Fruit fly (Drosophila melanogaster) whole organism, embryonic: Measurements from ENCODE around the gene CG2955.

ENCODE experiments used
- BEAF-32 ChIP-seq: fragments of 200-800 bp; sonication (Bioruptor generic); optimal IDR thresholded peaks from 3 replicates; lab custom pipeline; 2017; ENCODE audit warnings: missing biosample characterization, missing genetic modification characterization, mild to moderate bottlenecking, moderate library complexity, missing genetic modification reagents
- Bdp1 ChIP-seq: fragments of 200-800 bp; sonication (Bioruptor generic); optimal IDR thresholded peaks from 3 replicates; lab custom pipeline; 2016; ENCODE audit warnings: missing biosample characterization, missing genetic modification characterization
- CG10147 ChIP-seq: fragments of 200-800 bp; sonication (Bioruptor generic); optimal IDR thresholded peaks from 2 replicates; lab custom pipeline; 2019; ENCODE audit warnings: missing biosample characterization, mild to moderate bottlenecking, missing genetic modification characterization, moderate library complexity
- CG10321 ChIP-seq: fragments of 200-800 bp; sonication (Bioruptor generic); IDR thresholded peaks from 2 replicates; pipeline ENCODE4 v1.3.6; 2022; ENCODE audit warnings: missing biosample characterization, missing genetic modification characterization
- CG10654 ChIP-seq: fragments of 200-800 bp; sonication (Bioruptor generic); optimal IDR thresholded peaks from 2 replicates; lab custom pipeline; 2016; ENCODE audit warnings: missing biosample characterization, missing genetic modification characterization
- CG12155 ChIP-seq: fragments of 200-800 bp; sonication (Bioruptor generic); optimal IDR thresholded peaks from 3 replicates; lab custom pipeline; 2016; ENCODE audit warnings: missing biosample characterization, missing genetic modification characterization
- CG12299 ChIP-seq: fragments of 200-800 bp; sonication (Bioruptor generic); optimal IDR thresholded peaks from 2 replicates; lab custom pipeline; 2018; ENCODE audit warnings: missing biosample characterization, mild to moderate bottlenecking, missing genetic modification characterization
- CG12391 ChIP-seq: fragments of 200-800 bp; sonication (Bioruptor generic); optimal IDR thresholded peaks from 3 replicates; lab custom pipeline; 2018; ENCODE audit warnings: missing biosample characterization, mild to moderate bottlenecking, missing genetic modification characterization, moderate library complexity
- CG12744 ChIP-seq: fragments of 200-800 bp; sonication (Bioruptor generic); optimal IDR thresholded peaks from 2 replicates; lab custom pipeline; 2016; ENCODE audit warnings: missing biosample characterization, missing genetic modification characterization
- CG2202 ChIP-seq: fragments of 200-800 bp; sonication (Bioruptor generic); optimal IDR thresholded peaks from 2 replicates; lab custom pipeline; 2018; ENCODE audit warnings: missing biosample characterization, mild to moderate bottlenecking, missing genetic modification characterization
- CG30020 ChIP-seq: fragments of 200-800 bp; optimal IDR thresholded peaks from 2 replicates; lab custom pipeline; 2019; ENCODE audit warnings: missing biosample characterization, mild to moderate bottlenecking, missing genetic modification characterization, moderate library complexity
- CG30431 ChIP-seq: fragments of 200-800 bp; sonication (Bioruptor generic); optimal IDR thresholded peaks from 2 replicates; lab custom pipeline; 2017; ENCODE audit warnings: missing biosample characterization, missing genetic modification characterization
- CG3726 ChIP-seq: fragments of 200-800 bp; sonication (Bioruptor generic); IDR thresholded peaks from 3 replicates; pipeline ENCODE4, ENCODE4 v1.3.6; 2022; ENCODE audit warnings: missing biosample characterization, missing genetic modification characterization
- CG6791 ChIP-seq: fragments of 200-800 bp; sonication (Bioruptor generic); IDR thresholded peaks from 3 replicates; pipeline ENCODE4 v1.3.6; 2022; ENCODE audit warnings: missing biosample characterization, missing genetic modification characterization; ENCODE audit not compliant: partially characterized antibody
- CTCF ChIP-seq: fragments of 200-800 bp; sonication (Bioruptor generic); optimal IDR thresholded peaks from 2 replicates; lab custom pipeline; 2017; ENCODE audit warnings: missing biosample characterization, mild to moderate bottlenecking, missing genetic modification characterization, moderate library complexity
- Doc2 ChIP-seq: fragments of 200-800 bp; sonication (Bioruptor generic); IDR thresholded peaks from 2 replicates; pipeline ENCODE4 v1.3.6; 2022; ENCODE audit warnings: missing biosample characterization, missing genetic modification characterization
- E2f1 ChIP-seq: fragments of 200-800 bp; sonication (Bioruptor generic); IDR thresholded peaks from 2 replicates; pipeline ENCODE4 v1.3.6; 2022; ENCODE audit warnings: missing biosample characterization, missing genetic modification characterization
- Ets65A ChIP-seq: fragments of 200-800 bp; sonication (Bioruptor generic); peaks from one replicate; lab custom pipeline; 2016; ENCODE audit warnings: missing biosample characterization, missing genetic modification characterization
- Fer1 ChIP-seq: fragments of 200-800 bp; sonication (Bioruptor generic); optimal IDR thresholded peaks from 2 replicates; lab custom pipeline; 2017; ENCODE audit warnings: missing biosample characterization, mild to moderate bottlenecking, missing genetic modification characterization
- Fer3 ChIP-seq: fragments of 200-800 bp; sonication (Bioruptor generic); optimal IDR thresholded peaks from 2 replicates; lab custom pipeline; 2018; ENCODE audit warnings: missing biosample characterization, mild to moderate bottlenecking, missing genetic modification characterization, moderate library complexity
- GATAe ChIP-seq: fragments of 200-800 bp; sonication (Bioruptor generic); conservative IDR thresholded peaks from 2 replicates; pipeline ENCODE4 v1.3.6; 2022; ENCODE audit warnings: missing biosample characterization, missing genetic modification characterization
- Gug ChIP-seq: fragments of 200-800 bp; sonication (Bioruptor generic); IDR thresholded peaks from 4 replicates; pipeline ENCODE4 v1.3.6; 2022; ENCODE audit warnings: missing biosample characterization, missing genetic modification characterization
- Lpt ChIP-seq: fragments of >200 bp; optimal IDR thresholded peaks from 2 replicates; lab custom pipeline; 2018; ENCODE audit warnings: missing biosample characterization, missing genetic modification characterization
- Med ChIP-seq: fragments of 200-800 bp; sonication (Bioruptor generic); peaks from one replicate; lab custom pipeline; 2016; ENCODE audit warnings: missing biosample characterization, missing genetic modification characterization, mild to moderate bottlenecking, inconsistent platforms, moderate library complexity
- Oaz ChIP-seq: fragments of 200-800 bp; sonication (Bioruptor generic); IDR thresholded peaks from 2 replicates; pipeline ENCODE4 v1.3.6; 2022; ENCODE audit warnings: missing biosample characterization, missing genetic modification characterization
- Opbp ChIP-seq: fragments of 200-800 bp; sonication (Bioruptor generic); IDR thresholded peaks from 3 replicates; pipeline ENCODE4 v1.3.6; 2022; ENCODE audit warnings: missing biosample characterization, missing genetic modification characterization; ENCODE audit not compliant: partially characterized antibody
- Rfx ChIP-seq: fragments of 200-800 bp; sonication (Bioruptor generic); IDR thresholded peaks from 2 replicates; pipeline ENCODE4 v1.3.6; 2022; ENCODE audit warnings: missing biosample characterization, missing genetic modification characterization
- Scr ChIP-seq: fragments of 200-800 bp; sonication (Bioruptor generic); IDR thresholded peaks from 2 replicates; pipeline ENCODE4 v1.3.6; 2022; ENCODE audit warnings: missing biosample characterization, missing genetic modification characterization; ENCODE audit not compliant: partially characterized antibody
- Sin3A ChIP-seq: fragments of >200 bp; optimal IDR thresholded peaks from 2 replicates; lab custom pipeline; 2018
- ase ChIP-seq: fragments of 200-800 bp; sonication (Bioruptor generic); IDR thresholded peaks from 3 replicates; pipeline ENCODE4 v1.3.6; 2022; ENCODE audit warnings: missing biosample characterization, missing genetic modification characterization
- ash1 ChIP-seq: fragments of 200-800 bp; sonication (Bioruptor generic); optimal IDR thresholded peaks from 2 replicates; lab custom pipeline; 2018; ENCODE audit warnings: missing biosample characterization, mild to moderate bottlenecking, missing genetic modification characterization
- chif ChIP-seq, 2 experiments: fragments of 200-800 bp; sonication (Bioruptor generic); optimal IDR thresholded peaks; 3 replicates each; lab custom pipeline; 2016; ENCODE audit warnings: missing biosample characterization in 2 of 2, missing genetic modification characterization in 2 of 2
- dimm ChIP-seq: fragments of 200-800 bp; sonication (Bioruptor generic); IDR thresholded peaks from 2 replicates; pipeline ENCODE4 v1.3.6; 2022; ENCODE audit warnings: missing biosample characterization, missing genetic modification characterization
- exex ChIP-seq: fragments of 200-800 bp; sonication (Bioruptor generic); optimal IDR thresholded peaks from 4 replicates; lab custom pipeline; 2018; ENCODE audit warnings: missing biosample characterization, mild to moderate bottlenecking, missing genetic modification characterization, moderate library complexity
- ftz-f1 ChIP-seq: fragments of 200-800 bp; sonication (Bioruptor generic); optimal IDR thresholded peaks from 2 replicates; lab custom pipeline; 2016; ENCODE audit warnings: missing biosample characterization, missing genetic modification characterization
- gem ChIP-seq: fragments of 200-800 bp; sonication (Bioruptor generic); optimal IDR thresholded peaks from 2 replicates; lab custom pipeline; 2019; ENCODE audit warnings: missing biosample characterization, mild to moderate bottlenecking, missing genetic modification characterization, moderate library complexity
- grn ChIP-seq: fragments of 200-800 bp; sonication (Bioruptor generic); optimal IDR thresholded peaks from 3 replicates; lab custom pipeline; 2017; ENCODE audit warnings: missing biosample characterization, missing genetic modification characterization
- hbn ChIP-seq: fragments of 200-800 bp; sonication (Bioruptor generic); IDR thresholded peaks from 2 replicates; pipeline ENCODE4 v1.3.6; 2022; ENCODE audit warnings: missing biosample characterization, missing genetic modification characterization; ENCODE audit not compliant: partially characterized antibody
- her ChIP-seq: fragments of 200-800 bp; sonication (Bioruptor generic); optimal IDR thresholded peaks from 2 replicates; lab custom pipeline; 2016; ENCODE audit warnings: missing biosample characterization, missing genetic modification characterization
- lab ChIP-seq: fragments of 200-800 bp; sonication (Bioruptor generic); optimal IDR thresholded peaks from 3 replicates; lab custom pipeline; 2017; ENCODE audit warnings: missing biosample characterization, missing genetic modification characterization, mild to moderate bottlenecking, moderate library complexity, missing genetic modification reagents
- lbe ChIP-seq: fragments of 200-800 bp; sonication (Bioruptor generic); optimal IDR thresholded peaks from 2 replicates; lab custom pipeline; 2016; ENCODE audit warnings: missing biosample characterization, mild to moderate bottlenecking, missing genetic modification characterization
- mirr ChIP-seq: fragments of 200-800 bp; sonication (Bioruptor generic); optimal IDR thresholded peaks from 3 replicates; lab custom pipeline; 2018; ENCODE audit warnings: missing biosample characterization, mild to moderate bottlenecking, missing genetic modification characterization
- otp ChIP-seq: fragments of 200-800 bp; sonication (Bioruptor generic); IDR thresholded peaks from 3 replicates; pipeline ENCODE4, ENCODE4 v1.3.6; 2022; ENCODE audit warnings: missing biosample characterization, missing genetic modification characterization
- pita ChIP-seq: fragments of 200-800 bp; sonication (Bioruptor generic); optimal IDR thresholded peaks from 2 replicates; lab custom pipeline; 2017; ENCODE audit warnings: missing biosample characterization, mild to moderate bottlenecking, missing genetic modification characterization
- ranshi ChIP-seq: fragments of 200-800 bp; sonication (Bioruptor generic); IDR thresholded peaks from 2 replicates; pipeline ENCODE4 v1.3.6; 2022; ENCODE audit warnings: missing biosample characterization, missing genetic modification characterization
- sc ChIP-seq, 3 experiments: fragments of >200 bp in 2 of 3; fragments of 200-800 bp in 1 of 3; sonication (Bioruptor generic) in 1 of 3; optimal IDR thresholded peaks; 2 replicates in 2 of 3; 3 replicates in 1 of 3; lab custom pipeline; 2017; ENCODE audit warnings: mild to moderate bottlenecking in 1 of 3, missing biosample characterization in 1 of 3, missing genetic modification characterization in 1 of 3, missing genetic modification reagents in 1 of 3
- schlank ChIP-seq: fragments of 200-800 bp; sonication (Bioruptor generic); optimal IDR thresholded peaks from 2 replicates; lab custom pipeline; 2018; ENCODE audit warnings: missing biosample characterization, mild to moderate bottlenecking, missing genetic modification characterization
- so ChIP-seq: fragments of 200-800 bp; sonication (Bioruptor generic); IDR thresholded peaks from 3 replicates; pipeline ENCODE4 v1.3.6; 2022; ENCODE audit warnings: missing biosample characterization, missing genetic modification characterization
- tap ChIP-seq: fragments of 200-800 bp; optimal IDR thresholded peaks from 3 replicates; lab custom pipeline; 2019; ENCODE audit warnings: missing biosample characterization, mild to moderate bottlenecking, missing genetic modification characterization, moderate library complexity
- tin ChIP-seq: fragments of 200-800 bp; sonication (Bioruptor generic); optimal IDR thresholded peaks from 3 replicates; lab custom pipeline; 2016; ENCODE audit warnings: missing biosample characterization, missing genetic modification characterization
- tna ChIP-seq: fragments of 200-800 bp; sonication (Bioruptor generic); IDR thresholded peaks from 2 replicates; pipeline ENCODE4 v1.3.6; 2022; ENCODE audit warnings: missing biosample characterization, missing genetic modification characterization; ENCODE audit not compliant: partially characterized antibody
- yki ChIP-seq: fragments of >200 bp; optimal IDR thresholded peaks from 3 replicates; lab custom pipeline; 2018

The CG2955 gene

dm6 chr2L:4195672-4196281 lies 46.7 kb downstream of the CG2955 start (continued):
- no peak for TF ChIP-seq pita (GFP tag; lab: Kevin White, UChicago)
- TF ChIP-seq schlank = no peak
- TF ChIP-seq GATAe (GFP tag; lab: Robert Waterston, UW) = peak; percentile 47; the same call in 1 of the 2 replicates
- TF ChIP-seq Doc2 = no peak
- no peak for TF ChIP-seq BEAF-32 (GFP tag; lab: Kevin White, UChicago)
- no peak for TF ChIP-seq CG2202 (tag; lab: Kevin White, UChicago)
- TF ChIP-seq tap (tag; lab: Kevin White, UChicago) = no peak
- no peak for TF ChIP-seq CG12155
- no peak for TF ChIP-seq Med (GFP tag; lab: Kevin White, UChicago)
- TF ChIP-seq CG30431 (GFP tag; lab: Kevin White, UChicago) = no peak
- no peak for TF ChIP-seq CG12391
- no peak for TF ChIP-seq Opbp
- TF ChIP-seq Scr (GFP tag; lab: Robert Waterston, UW) = no peak
- no peak for TF ChIP-seq ase (GFP tag; lab: Robert Waterston, UW)
- TF ChIP-seq CG12744 (GFP tag; lab: Kevin White, UChicago) = no peak
- TF ChIP-seq CG12299 (tag; lab: Kevin White, UChicago) = no peak
- no peak for TF ChIP-seq sc (optimal IDR thresholded peaks at IDR 0.05; lab: Kevin White, UChicago)
- TF ChIP-seq sc (GFP tag; optimal IDR thresholded peaks at IDR 0.05; lab: Kevin White, UChicago) = no peak
- TF ChIP-seq yki (lab: Kevin White, UChicago) = no peak
- no peak for TF ChIP-seq so (GFP tag; lab: Robert Waterston, UW)
- no peak for TF ChIP-seq CTCF (GFP tag; lab: Kevin White, UChicago)
- TF ChIP-seq lbe (GFP tag; lab: Kevin White, UChicago) = no peak
- TF ChIP-seq Sin3A (lab: Kevin White, UChicago) = no peak
- no peak for TF ChIP-seq Lpt (GFP tag; lab: Kevin White, UChicago)
- no peak for TF ChIP-seq lab
- no peak for TF ChIP-seq CG3726 (GFP tag; lab: Robert Waterston, UW)
- no peak for TF ChIP-seq CG30020 (tag; lab: Kevin White, UChicago)
- no peak for TF ChIP-seq tin (GFP tag; lab: Kevin White, UChicago)
- no peak for TF ChIP-seq Oaz (GFP tag; lab: Robert Waterston, UW)
- TF ChIP-seq tna (GFP tag; lab: Robert Waterston, UW) = no peak
- TF ChIP-seq exex (tag; lab: Kevin White, UChicago) = no peak
- no peak for TF ChIP-seq hbn
- TF ChIP-seq her = no peak
- no peak for TF ChIP-seq ash1
- TF ChIP-seq dimm (GFP tag; lab: Robert Waterston, UW) = no peak
- TF ChIP-seq ranshi = no peak
- TF ChIP-seq CG10654 (GFP tag; lab: Kevin White, UChicago) = no peak
- TF ChIP-seq CG10321 (GFP tag; lab: Robert Waterston, UW) = no peak
- TF ChIP-seq CG6791 = no peak
- TF ChIP-seq mirr (GFP tag; lab: Kevin White, UChicago) = peak; percentile 17
- TF ChIP-seq ftz-f1 (GFP tag; lab: Kevin White, UChicago) = no peak
- TF ChIP-seq Ets65A (GFP tag; lab: Kevin White, UChicago) = no peak
- TF ChIP-seq Fer1 (GFP tag; lab: Kevin White, UChicago) = no peak
- TF ChIP-seq CG10147 = no peak
- TF ChIP-seq otp (GFP tag; lab: Robert Waterston, UW) = no peak
- no peak for TF ChIP-seq grn (GFP tag; lab: Kevin White, UChicago)
- TF ChIP-seq chif (GFP tag; optimal IDR thresholded peaks at IDR 0.05; lab: Kevin White, UChicago) = no peak
- TF ChIP-seq Fer3 = no peak
- no peak for TF ChIP-seq Bdp1 (GFP tag; lab: Kevin White, UChicago)
- TF ChIP-seq E2f1 (GFP tag; lab: Robert Waterston, UW) = no peak
- TF ChIP-seq gem = no peak
- TF ChIP-seq Gug (GFP tag; lab: Robert Waterston, UW) = no peak
- TF ChIP-seq Rfx = 0 out of 2 replicates have a peak, but pooled peaks have one; percentile 4
